Worm (Caenorhabditis elegans) whole organism, young adult: ENCODE measurements around the gene hot-7.

Experiments used
- B0035.1 ChIP-seq: sonication (generic microtip); optimal IDR thresholded peaks from 2 replicates; lab custom pipeline; 2016; ENCODE audit warnings: missing genetic modification characterization, mild to moderate bottlenecking, missing compliant biosample characterization, missing genotype, missing genetic modification reagents
- B0336.3 ChIP-seq: fragments of 200-800 bp; sonication (Bioruptor generic); IDR thresholded peaks from 2 replicates; pipeline ENCODE4 v1.3.6; 2022; ENCODE audit warnings: missing genetic modification characterization, missing compliant biosample characterization
- D2030.7 ChIP-seq: fragments of 200-800 bp; sonication (Bioruptor generic); IDR thresholded peaks from 2 replicates; pipeline ENCODE4 v1.3.6; 2022; ENCODE audit warnings: missing genetic modification reagents, missing genetic modification characterization, missing compliant biosample characterization
- F22D6.2 ChIP-seq: sonication (generic microtip); optimal IDR thresholded peaks from 2 replicates; lab custom pipeline; 2016; ENCODE audit warnings: mild to moderate bottlenecking, missing genetic modification characterization, missing compliant biosample characterization
- F49E8.2 ChIP-seq: sonication (generic microtip); optimal IDR thresholded peaks from 3 replicates; lab custom pipeline; 2017; ENCODE audit warnings: missing genetic modification characterization, mild to moderate bottlenecking, missing compliant biosample characterization, antibody characterized with exemption, moderate library complexity; ENCODE audit not compliant: insufficient read depth
- Y53F4B.3 ChIP-seq: fragments of 200-800 bp; sonication (Bioruptor generic); IDR thresholded peaks from 2 replicates; pipeline ENCODE4 v1.3.6; 2022; ENCODE audit warnings: missing genetic modification reagents, missing genetic modification characterization, missing compliant biosample characterization
- Y53G8AR.9 ChIP-seq: fragments of 200-800 bp; sonication (Bioruptor generic); conservative IDR thresholded peaks from 2 replicates; pipeline ENCODE4 v1.3.6; 2022; ENCODE audit warnings: missing genetic modification reagents, missing genetic modification characterization, missing compliant biosample characterization
- Y56A3A.18 ChIP-seq: fragments of 200-800 bp; sonication (Bioruptor generic); IDR thresholded peaks from 2 replicates; pipeline ENCODE4 v1.3.6; 2022; ENCODE audit warnings: missing genetic modification reagents, missing genetic modification characterization, missing compliant biosample characterization
- ama-1 ChIP-seq, 3 experiments: fragments of 150-350 bp in 1 of 3; sonication (generic microtip) in 2 of 3; optimal IDR thresholded peaks; 2 replicates each; lab custom pipeline; 2014 to 2018; ENCODE audit warnings: missing biosample characterization in 2 of 3, missing genetic modification characterization in 2 of 3, missing genetic modification reagents in 2 of 3
- atf-7 ChIP-seq: sonication (generic microtip); optimal IDR thresholded peaks from 2 replicates; lab custom pipeline; 2017; ENCODE audit warnings: mild to moderate bottlenecking, missing genetic modification characterization, missing compliant biosample characterization
- athp-1 ChIP-seq: sonication (generic microtip); optimal IDR thresholded peaks from 2 replicates; lab custom pipeline; 2017; ENCODE audit warnings: mild to moderate bottlenecking, missing genetic modification characterization, missing compliant biosample characterization
- attf-6 ChIP-seq: fragments of 200-800 bp; sonication (Bioruptor generic); IDR thresholded peaks from 2 replicates; pipeline ENCODE4 v1.3.6; 2022; ENCODE audit warnings: missing genetic modification reagents, missing genetic modification characterization, missing compliant biosample characterization
- cebp-2 ChIP-seq: fragments of 200-800 bp; sonication (Bioruptor generic); IDR thresholded peaks from 2 replicates; pipeline ENCODE4 v1.3.6; 2022; ENCODE audit warnings: missing genetic modification characterization, missing compliant biosample characterization
- ceh-100 ChIP-seq: fragments of 200-800 bp; sonication (Bioruptor generic); IDR thresholded peaks from 2 replicates; pipeline ENCODE4 v1.3.6; 2022; ENCODE audit warnings: missing genetic modification reagents, missing genetic modification characterization, missing compliant biosample characterization
- ceh-27 ChIP-seq: fragments of 200-800 bp; sonication (Bioruptor generic); optimal IDR thresholded peaks from 2 replicates; lab custom pipeline; 2018; ENCODE audit warnings: mild to moderate bottlenecking, missing genetic modification characterization, moderate library complexity, missing compliant biosample characterization
- ceh-91 ChIP-seq: fragments of 200-800 bp; sonication (Bioruptor generic); IDR thresholded peaks from 2 replicates; pipeline ENCODE4 v1.3.6; 2022; ENCODE audit warnings: missing genetic modification reagents, missing genetic modification characterization, missing compliant biosample characterization
- die-1 ChIP-seq: sonication (generic microtip); optimal IDR thresholded peaks from 2 replicates; lab custom pipeline; 2016; ENCODE audit warnings: missing genotype, mild to moderate bottlenecking, missing genetic modification characterization, missing compliant biosample characterization
- dox-1 ChIP-seq: fragments of 200-800 bp; sonication (Bioruptor generic); IDR thresholded peaks from 2 replicates; pipeline ENCODE4 v1.3.6; 2022; ENCODE audit warnings: missing genetic modification reagents, missing genetic modification characterization, missing compliant biosample characterization
- dpl-1 ChIP-seq: fragments of 150-350 bp; optimal IDR thresholded peaks from 2 replicates; lab custom pipeline; 2014; ENCODE audit warnings: missing biosample characterization, missing genetic modification reagents, missing genetic modification characterization
- efl-1 ChIP-seq: fragments of 150-350 bp; optimal IDR thresholded peaks from 2 replicates; lab custom pipeline; 2014; ENCODE audit warnings: missing biosample characterization, missing genetic modification reagents, missing genetic modification characterization
- egl-18 ChIP-seq: fragments of 200-800 bp; sonication (Bioruptor generic); IDR thresholded peaks from 2 replicates; pipeline ENCODE4 v1.3.6; 2022; ENCODE audit warnings: missing genetic modification reagents, missing genetic modification characterization, missing compliant biosample characterization
- gei-17 ChIP-seq: fragments of 200-800 bp; sonication (Bioruptor generic); optimal IDR thresholded peaks from 2 replicates; lab custom pipeline; 2018; ENCODE audit warnings: mild to moderate bottlenecking, missing genetic modification characterization, missing compliant biosample characterization
- hlh-12 ChIP-seq: sonication (generic microtip); optimal IDR thresholded peaks from 2 replicates; lab custom pipeline; 2016; ENCODE audit warnings: missing genetic modification characterization, missing compliant biosample characterization
- hmg-1.2 ChIP-seq: fragments of 200-800 bp; sonication (Bioruptor generic); IDR thresholded peaks from 2 replicates; pipeline ENCODE4 v1.3.6; 2022; ENCODE audit warnings: missing genetic modification reagents, missing genetic modification characterization, missing compliant biosample characterization
- hsf-1 ChIP-seq: fragments of 200-800 bp; sonication (Bioruptor generic); IDR thresholded peaks from 2 replicates; pipeline ENCODE4 v1.3.6; 2022; ENCODE audit warnings: missing genetic modification reagents, missing genetic modification characterization, missing compliant biosample characterization
- let-607 ChIP-seq, 2 experiments: fragments of 200-800 bp in 1 of 2; sonication (Bioruptor generic) in 1 of 2; sonication (generic microtip) in 1 of 2; optimal IDR thresholded peaks; 2 replicates each; lab custom pipeline; 2016 to 2018; ENCODE audit warnings: mild to moderate bottlenecking in 2 of 2, missing compliant biosample characterization in 2 of 2, missing genetic modification characterization in 2 of 2, moderate library complexity in 2 of 2, missing genotype in 1 of 2
- lin-35 ChIP-seq, 3 experiments: fragments of 150-350 bp in 2 of 3; sonication (generic microtip) in 1 of 3; optimal IDR thresholded peaks; 2 replicates each; lab custom pipeline; 2014 to 2018; ENCODE audit warnings: missing biosample characterization in 3 of 3, missing genetic modification characterization in 3 of 3, missing genetic modification reagents in 3 of 3
- lin-54 ChIP-seq: fragments of 200-800 bp; sonication (Bioruptor generic); optimal IDR thresholded peaks from 2 replicates; lab custom pipeline; 2018; ENCODE audit warnings: mild to moderate bottlenecking, missing genetic modification characterization, missing compliant biosample characterization
- lsl-1 ChIP-seq: fragments of 200-800 bp; sonication (Bioruptor generic); optimal IDR thresholded peaks from 2 replicates; lab custom pipeline; 2018; ENCODE audit warnings: mild to moderate bottlenecking, missing genetic modification characterization, moderate library complexity, missing compliant biosample characterization
- madf-3 ChIP-seq: fragments of 200-800 bp; sonication (Bioruptor generic); IDR thresholded peaks from 2 replicates; pipeline ENCODE4 v1.3.6; 2022; ENCODE audit warnings: missing genetic modification reagents, missing genetic modification characterization, missing compliant biosample characterization
- madf-6 ChIP-seq: fragments of 200-800 bp; sonication (Bioruptor generic); IDR thresholded peaks from 2 replicates; pipeline ENCODE4 v1.3.6; 2022; ENCODE audit warnings: missing genetic modification reagents, missing genetic modification characterization, missing compliant biosample characterization
- mcd-1 ChIP-seq: fragments of 200-800 bp; sonication (Bioruptor generic); IDR thresholded peaks from 2 replicates; pipeline ENCODE4 v1.3.6; 2022; ENCODE audit warnings: missing genetic modification reagents, missing genetic modification characterization, missing compliant biosample characterization
- mel-28 ChIP-seq: sonication (generic microtip); optimal IDR thresholded peaks from 2 replicates; lab custom pipeline; 2016; ENCODE audit warnings: borderline replicate concordance, mild to moderate bottlenecking, missing genetic modification characterization, missing compliant biosample characterization
- nfya-2 ChIP-seq: fragments of 200-800 bp; sonication (Bioruptor generic); IDR thresholded peaks from 2 replicates; pipeline ENCODE4 v1.3.6; 2022; ENCODE audit warnings: missing genetic modification reagents, missing genetic modification characterization, missing compliant biosample characterization
- nhr-179 ChIP-seq: sonication (generic microtip); optimal IDR thresholded peaks from 2 replicates; lab custom pipeline; 2016; ENCODE audit warnings: mild to moderate bottlenecking, missing genetic modification characterization, missing compliant biosample characterization
- pbrm-1 ChIP-seq: fragments of 200-800 bp; sonication (Bioruptor generic); IDR thresholded peaks from 2 replicates; pipeline ENCODE4 v1.3.6; 2022; ENCODE audit warnings: missing genetic modification reagents, missing genetic modification characterization, missing compliant biosample characterization
- rec-8 ChIP-seq, 2 experiments: sonication (generic microtip); optimal IDR thresholded peaks; 2 replicates each; lab custom pipeline; 2016; ENCODE audit warnings: mild to moderate bottlenecking in 2 of 2, missing genetic modification characterization in 2 of 2, missing genetic modification reagents in 2 of 2, missing genotype in 2 of 2, missing biosample characterization in 1 of 2, missing compliant biosample characterization in 1 of 2, moderate library complexity in 1 of 2
- snpc-1.1 ChIP-seq: sonication (generic microtip); optimal IDR thresholded peaks from 2 replicates; lab custom pipeline; 2017; ENCODE audit warnings: missing genetic modification characterization, mild to moderate bottlenecking, missing compliant biosample characterization, antibody characterized with exemption, moderate library complexity, missing genotype, missing genetic modification reagents; ENCODE audit not compliant: insufficient read depth
- snpc-4 ChIP-seq, 5 experiments: fragments of 150-350 bp in 1 of 5; sonication (generic microtip) in 4 of 5; optimal IDR thresholded peaks; 2 replicates each; lab custom pipeline; 2014 to 2018; ENCODE audit warnings: missing genetic modification characterization in 5 of 5, missing biosample characterization in 3 of 5, antibody characterized with exemption in 2 of 5, mild to moderate bottlenecking in 2 of 5, missing compliant biosample characterization in 2 of 5, missing genotype in 2 of 5, moderate library complexity in 2 of 5, missing genetic modification reagents in 1 of 5
- sptf-2 ChIP-seq: fragments of 200-800 bp; sonication (Bioruptor generic); optimal IDR thresholded peaks from 2 replicates; lab custom pipeline; 2018; ENCODE audit warnings: mild to moderate bottlenecking, missing genetic modification characterization, missing compliant biosample characterization
- tbp1 ChIP-seq: fragments of 200-800 bp; sonication (Bioruptor generic); optimal IDR thresholded peaks from 2 replicates; lab custom pipeline; 2018; ENCODE audit warnings: mild to moderate bottlenecking, missing genetic modification characterization, missing compliant biosample characterization
- tbx-9 ChIP-seq: sonication (generic microtip); optimal IDR thresholded peaks from 2 replicates; lab custom pipeline; 2016; ENCODE audit warnings: borderline replicate concordance, missing genetic modification characterization, inconsistent platforms, missing compliant biosample characterization
- ztf-25 ChIP-seq: fragments of 200-800 bp; sonication (Bioruptor generic); IDR thresholded peaks from 2 replicates; pipeline ENCODE4 v1.3.6; 2022; ENCODE audit warnings: missing genetic modification reagents, missing genetic modification characterization, missing compliant biosample characterization
- ztf-28 ChIP-seq: fragments of 200-800 bp; sonication (Bioruptor generic); IDR thresholded peaks from 2 replicates; pipeline ENCODE4 v1.3.6; 2022; ENCODE audit warnings: missing genetic modification reagents, missing genetic modification characterization, missing compliant biosample characterization
- ztf-6 ChIP-seq: fragments of 200-800 bp; sonication (Bioruptor generic); IDR thresholded peaks from 2 replicates; pipeline ENCODE4 v1.3.6; 2022; ENCODE audit warnings: missing genetic modification reagents, missing genetic modification characterization, missing compliant biosample characterization

hot-7 gene

ce11 chrII:14244457-14245254, 33.4 kb downstream of the hot-7 start:
- TF ChIP-seq sptf-2 (GFP tag; lab: Kevin White, UChicago) (no peak), nfya-2 (GFP tag; lab: Robert Waterston, UW) (no peak), Y56A3A.18 (GFP tag; lab: Robert Waterston, UW) (no peak), snpc-4 (GFP tag; optimal IDR thresholded peaks at IDR 0.05; lab: Kevin White, UChicago) (no peak), snpc-4 (tag; optimal IDR thresholded peaks at IDR 0.05; lab: Kevin White, UChicago) (peak in 2 of 4 experiments; percentile 17 to 60), B0336.3 (peak; percentile 72), attf-6 (GFP tag; lab: Robert Waterston, UW) (peak; percentile 75), die-1 (tag; lab: Kevin White, UChicago) (no peak), let-607 (tag; optimal IDR thresholded peaks at IDR 0.05; lab: Kevin White, UChicago) (peak in 1 of 2 experiments; percentile 15), Y53F4B.3 (peak; percentile 56), mcd-1 (GFP tag; lab: Robert Waterston, UW) (peak; percentile 73), ztf-25 (GFP tag; lab: Robert Waterston, UW) (no peak), mel-28 (tag; lab: Kevin White, UChicago) (no peak), cebp-2 (GFP tag; lab: Robert Waterston, UW) (no peak), hlh-12 (tag; lab: Kevin White, UChicago) (no peak), tbx-9 (tag; lab: Kevin White, UChicago) (no peak), ztf-6 (GFP tag; lab: Robert Waterston, UW) (no peak), lin-35 (GFP tag; optimal IDR thresholded peaks at IDR 0.05; lab: Kevin White, UChicago) (peak in 1 of 3 experiments; percentile 12), tbp1 (GFP tag; lab: Kevin White, UChicago) (peak; percentile 53), snpc-1.1 (tag; lab: Kevin White, UChicago) (peak; percentile 71), hsf-1 (GFP tag; lab: Robert Waterston, UW) (peak; percentile 77), atf-7 (no peak), ama-1 (optimal IDR thresholded peaks at IDR 0.05; lab: Kevin White, UChicago) (no peak), ama-1 (GFP tag; optimal IDR thresholded peaks at IDR 0.05; lab: Kevin White, UChicago) (no peak), madf-3 (0 out of 2 replicates have a peak, but pooled peaks have one; percentile 73), dox-1 (GFP tag; lab: Robert Waterston, UW) (peak; percentile 76), B0035.1 (tag; lab: Kevin White, UChicago) (no peak), pbrm-1 (GFP tag; lab: Robert Waterston, UW) (peak; percentile 70), madf-6 (GFP tag; lab: Robert Waterston, UW) (peak; percentile 99), F49E8.2 (tag; lab: Kevin White, UChicago) (peak; percentile 65), lin-54 (GFP tag; lab: Kevin White, UChicago) (peak; percentile 95), lsl-1 (GFP tag; lab: Kevin White, UChicago) (peak; percentile 100), dpl-1 (GFP tag; lab: Kevin White, UChicago) (peak; percentile 65), D2030.7 (peak; percentile 94), gei-17 (GFP tag; lab: Kevin White, UChicago) (no peak), ceh-27 (GFP tag; lab: Kevin White, UChicago) (no peak), F22D6.2 (tag; lab: Kevin White, UChicago) (no peak), ceh-100 (GFP tag; lab: Robert Waterston, UW) (peak; percentile 68), ztf-28 (GFP tag; lab: Robert Waterston, UW) (peak; percentile 79; the same call in 1 of the 2 replicates), rec-8 (tag; optimal IDR thresholded peaks at IDR 0.05; lab: Kevin White, UChicago) (no peak), efl-1 (peak; percentile 68), egl-18 (GFP tag; lab: Robert Waterston, UW) (no peak), hmg-1.2 (GFP tag; lab: Robert Waterston, UW) (peak; percentile 95), athp-1 (tag; lab: Kevin White, UChicago) (peak; percentile 82), nhr-179 (tag; lab: Kevin White, UChicago) (no peak), ceh-91 (GFP tag; lab: Robert Waterston, UW) (peak; percentile 93), Y53G8AR.9 (GFP tag; lab: Robert Waterston, UW) (peak; percentile 32; the same call in 1 of the 2 replicates)
